Fruit fly (Drosophila melanogaster): Measurements from ENCODE around the gene PH4alphaMP.

Gene PH4alphaMP

DNA sequence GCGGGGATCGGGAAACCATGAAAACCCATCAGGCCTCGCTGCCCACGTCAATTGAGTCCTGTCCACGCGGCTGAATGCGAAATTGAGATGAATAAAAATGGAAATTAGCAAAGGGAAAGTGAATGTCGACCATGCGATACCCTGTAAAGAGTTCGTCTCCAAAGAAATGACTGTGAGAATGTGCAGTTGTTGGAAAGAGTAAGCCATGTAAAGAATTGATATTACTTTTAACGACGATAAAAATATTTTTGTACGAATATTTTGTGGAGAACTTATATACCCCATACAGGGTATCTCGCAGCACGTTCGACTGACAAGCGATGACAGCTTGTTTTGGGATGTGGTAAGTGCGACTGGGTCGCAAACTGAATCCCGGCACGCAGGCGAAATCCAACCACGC is 5.2 kb upstream of the PH4alphaMP start:
- TF ChIP-seq EcR (GFP tag; optimal IDR thresholded peaks at IDR 0.05) (no peak), Snoo (tag; optimal IDR thresholded peaks at IDR 0.05) (no peak), CG12605 (GFP tag; IDR thresholded peaks at IDR 0.05) (no peak), CG8159 (tag; optimal IDR thresholded peaks at IDR 0.05) (peak; percentile 67), fd96Ca (GFP tag; IDR thresholded peaks at IDR 0.05) (peak; percentile 66; the same call in 2 of the 3 replicates), gl (tag; optimal IDR thresholded peaks at IDR 0.05) (no peak), Pif1A (GFP tag; optimal IDR thresholded peaks at IDR 0.05) (peak; percentile 60), CG8301 (tag; optimal IDR thresholded peaks at IDR 0.05) (no peak), CG14655 (GFP tag; optimal IDR thresholded peaks at IDR 0.05) (peak; percentile 67), CG32121 (GFP tag; IDR thresholded peaks at IDR 0.05) (no peak), CG4496 (GFP tag; IDR thresholded peaks at IDR 0.05) (peak; percentile 76; the same call in 2 of the 3 replicates), CG13204 (GFP tag; optimal IDR thresholded peaks at IDR 0.05) (no peak), Pif1B (GFP tag; optimal IDR thresholded peaks at IDR 0.05) (peak; percentile 31), CG15710 (tag; optimal IDR thresholded peaks at IDR 0.05) (no peak), CG9948 (tag; optimal IDR thresholded peaks at IDR 0.05) (no peak), Ets98B (GFP tag; IDR thresholded peaks at IDR 0.05) (no peak; the same call in 1 of the 2 replicates), CG34367 (tag; optimal IDR thresholded peaks at IDR 0.05) (peak; percentile 3), CG10348 (GFP tag; IDR thresholded peaks at IDR 0.05) (no peak)

DNA sequence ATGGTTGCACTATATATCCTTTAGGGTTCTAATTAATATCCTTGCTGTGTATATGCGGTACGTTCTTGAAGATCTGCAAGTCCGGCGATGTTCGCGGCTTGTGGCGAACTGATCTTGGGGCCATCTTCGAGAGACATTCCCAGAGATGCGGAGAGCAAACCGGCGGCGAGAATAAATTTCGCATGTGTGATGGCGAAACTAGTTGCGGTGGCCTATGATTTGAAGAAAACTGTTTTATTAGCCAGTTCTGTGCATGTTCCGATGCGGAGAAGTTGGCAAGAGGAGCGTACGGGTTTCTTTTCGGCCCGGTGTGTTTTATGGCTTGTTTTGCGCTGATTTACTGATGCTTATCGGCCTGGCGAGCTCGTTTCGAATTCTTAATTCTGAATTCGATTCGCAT is 4.3 kb upstream of the PH4alphaMP start, which contains the start of gene PH4alphaNE1:
Gene PH4alphaNE1, minus strand, starts transcription at position 101 of the 400 bp plus-strand sequence.
- no peak for TF ChIP-seq CG13204 (GFP tag; optimal IDR thresholded peaks at IDR 0.05)
- no peak for TF ChIP-seq fd96Ca (GFP tag; IDR thresholded peaks at IDR 0.05)
- TF ChIP-seq CG15710 (tag; optimal IDR thresholded peaks at IDR 0.05): no peak
- TF ChIP-seq CG17806 (tag; optimal IDR thresholded peaks at IDR 0.05): no peak
- TF ChIP-seq Ets98B (GFP tag; IDR thresholded peaks at IDR 0.05): no peak
- TF ChIP-seq CG32121 (GFP tag; IDR thresholded peaks at IDR 0.05): no peak
- no peak for TF ChIP-seq CG10348 (GFP tag; IDR thresholded peaks at IDR 0.05)
- no peak for TF ChIP-seq CG9948 (tag; optimal IDR thresholded peaks at IDR 0.05)
- no peak for TF ChIP-seq CG34367 (tag; optimal IDR thresholded peaks at IDR 0.05)
- no peak for TF ChIP-seq Pif1A (GFP tag; optimal IDR thresholded peaks at IDR 0.05)
- TF ChIP-seq rn (GFP tag; IDR thresholded peaks at IDR 0.05): no peak
- TF ChIP-seq Snoo (tag; optimal IDR thresholded peaks at IDR 0.05): no peak
- TF ChIP-seq CG8159 (tag; optimal IDR thresholded peaks at IDR 0.05): no peak
- TF ChIP-seq Pif1B (GFP tag; optimal IDR thresholded peaks at IDR 0.05): no peak
- TF ChIP-seq EcR (GFP tag; optimal IDR thresholded peaks at IDR 0.05): no peak
- TF ChIP-seq CG8301 (tag; optimal IDR thresholded peaks at IDR 0.05): no peak
- no peak for TF ChIP-seq gl (tag; optimal IDR thresholded peaks at IDR 0.05)
- TF ChIP-seq CG14655 (GFP tag; optimal IDR thresholded peaks at IDR 0.05): no peak
- TF ChIP-seq D1 (tag; optimal IDR thresholded peaks at IDR 0.05): no peak

DNA sequence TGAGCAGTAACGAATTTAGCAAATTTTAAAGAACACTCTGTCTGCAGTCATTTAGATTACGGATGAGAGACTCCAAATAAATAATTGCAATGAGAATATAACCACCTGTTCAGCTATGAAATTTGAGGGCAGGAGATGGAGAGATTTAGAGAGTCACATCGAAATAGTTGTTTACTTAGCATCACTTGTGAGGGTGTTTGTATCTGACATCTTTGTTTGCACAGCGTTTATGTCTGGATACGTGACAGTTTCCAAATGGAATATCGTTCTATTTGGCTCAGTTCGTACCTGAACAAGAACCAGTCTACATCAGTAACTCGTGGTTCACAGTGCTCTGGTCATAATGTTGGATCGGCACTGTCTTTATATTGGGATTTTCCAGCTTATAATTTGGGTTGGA is 6.2 kb downstream of the PH4alphaMP start, which contains the start of gene PH4alphaSG2:
Gene PH4alphaSG2, plus strand, starts transcription at position 278 of the 400 bp plus-strand sequence.
- TF ChIP-seq Pif1B (GFP tag; optimal IDR thresholded peaks at IDR 0.05) (no peak), CG8159 (tag; optimal IDR thresholded peaks at IDR 0.05) (no peak), CG14655 (GFP tag; optimal IDR thresholded peaks at IDR 0.05) (no peak), CG15710 (tag; optimal IDR thresholded peaks at IDR 0.05) (no peak), CG12605 (GFP tag; IDR thresholded peaks at IDR 0.05) (no peak), D1 (tag; optimal IDR thresholded peaks at IDR 0.05) (no peak), Pif1A (GFP tag; optimal IDR thresholded peaks at IDR 0.05) (no peak), CG32121 (GFP tag; IDR thresholded peaks at IDR 0.05) (no peak), CG9948 (tag; optimal IDR thresholded peaks at IDR 0.05) (no peak), gl (tag; optimal IDR thresholded peaks at IDR 0.05) (no peak), CG34367 (tag; optimal IDR thresholded peaks at IDR 0.05) (no peak), CG17806 (tag; optimal IDR thresholded peaks at IDR 0.05) (no peak)

DNA sequence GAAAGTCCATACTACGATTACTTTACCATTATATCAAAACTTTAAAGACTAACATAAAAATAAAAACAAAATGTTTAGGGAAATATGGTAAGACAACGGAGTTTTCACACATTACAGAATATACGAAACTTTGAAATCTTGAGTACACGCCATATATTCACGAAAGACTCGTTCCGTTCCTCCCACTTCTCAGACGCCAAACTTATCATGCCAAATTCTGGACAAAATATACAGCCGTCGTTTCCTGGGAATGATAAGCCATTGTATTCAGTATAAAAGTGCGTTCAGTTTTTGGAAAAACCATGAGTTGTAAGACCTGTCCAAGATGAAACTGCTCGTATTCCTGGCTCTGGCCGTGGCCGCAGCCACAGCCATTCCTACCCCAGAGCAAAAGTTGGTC is 7.3 kb downstream of the PH4alphaMP start, which contains the start of gene Jon99Fi:
Gene Jon99Fi, plus strand, starts transcription at position 301 of the 400 bp plus-strand sequence.
- TF ChIP-seq CG4496 (GFP tag; IDR thresholded peaks at IDR 0.05) (no peak), gl (tag; optimal IDR thresholded peaks at IDR 0.05) (no peak), CG14655 (GFP tag; optimal IDR thresholded peaks at IDR 0.05) (no peak), EcR (GFP tag; optimal IDR thresholded peaks at IDR 0.05) (no peak), Ets98B (GFP tag; IDR thresholded peaks at IDR 0.05) (no peak), CG8301 (tag; optimal IDR thresholded peaks at IDR 0.05) (no peak), fd96Ca (GFP tag; IDR thresholded peaks at IDR 0.05) (no peak), CG15710 (tag; optimal IDR thresholded peaks at IDR 0.05) (no peak), CG17806 (tag; optimal IDR thresholded peaks at IDR 0.05) (no peak), Snoo (tag; optimal IDR thresholded peaks at IDR 0.05) (no peak), CG9948 (tag; optimal IDR thresholded peaks at IDR 0.05) (no peak), rn (GFP tag; IDR thresholded peaks at IDR 0.05) (no peak), D1 (tag; optimal IDR thresholded peaks at IDR 0.05) (no peak)

DNA sequence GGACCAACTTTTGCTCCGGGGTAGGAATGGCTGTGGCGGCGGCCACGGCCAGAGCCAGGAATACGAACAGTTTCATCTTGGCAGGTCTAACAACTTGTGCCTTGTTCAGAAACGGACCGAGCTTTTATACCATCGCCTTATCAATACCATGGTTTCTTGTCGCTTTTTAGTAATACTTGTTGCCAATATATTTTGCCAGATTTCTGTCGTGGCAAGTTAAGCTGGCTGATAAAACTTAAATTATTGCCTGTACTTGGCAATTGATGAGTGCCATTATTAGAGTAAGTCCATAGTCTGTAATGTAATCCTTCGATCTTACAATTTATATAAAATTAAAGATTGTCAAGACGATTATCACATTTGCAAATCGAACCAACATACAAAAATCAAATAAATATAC is 8.1 kb downstream of the PH4alphaMP start, which contains the start of gene Jon99Fii:
Gene Jon99Fii, minus strand, starts transcription at position 101 of the 400 bp plus-strand sequence.
- TF ChIP-seq D1 (tag; optimal IDR thresholded peaks at IDR 0.05) (no peak), CG8301 (tag; optimal IDR thresholded peaks at IDR 0.05) (no peak), Pif1B (GFP tag; optimal IDR thresholded peaks at IDR 0.05) (no peak), CG4496 (GFP tag; IDR thresholded peaks at IDR 0.05) (no peak), CG8159 (tag; optimal IDR thresholded peaks at IDR 0.05) (no peak), Ets98B (GFP tag; IDR thresholded peaks at IDR 0.05) (no peak), CG12605 (GFP tag; IDR thresholded peaks at IDR 0.05) (no peak), CG9948 (tag; optimal IDR thresholded peaks at IDR 0.05) (no peak), rn (GFP tag; IDR thresholded peaks at IDR 0.05) (no peak), fd96Ca (GFP tag; IDR thresholded peaks at IDR 0.05) (no peak)

DNA sequence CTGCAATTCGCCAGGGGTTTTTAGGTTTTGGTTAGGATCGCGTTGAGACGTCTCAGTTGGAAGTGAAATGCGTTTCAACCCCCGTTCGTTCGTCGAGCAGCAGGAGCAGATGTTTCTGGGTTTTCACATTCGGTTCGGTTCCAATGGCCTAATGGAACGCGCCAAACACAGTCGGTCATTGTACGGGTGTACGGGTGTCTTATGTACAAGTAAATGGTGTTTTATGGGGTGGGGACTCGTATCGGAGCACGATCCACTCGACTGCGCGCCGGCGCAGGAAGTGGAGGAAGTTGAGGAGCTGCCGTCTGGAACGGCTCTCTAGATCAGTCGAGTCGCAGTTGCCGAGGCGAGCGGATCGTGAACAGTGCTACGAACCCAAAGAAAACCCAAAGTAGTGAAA is 19.6 kb downstream of the PH4alphaMP start, which contains the start of gene spdo:
Gene spdo, plus strand, starts transcription at position 318 of the 400 bp plus-strand sequence.
- TF ChIP-seq CG4496 (GFP tag; IDR thresholded peaks at IDR 0.05) (no peak), CG8301 (tag; optimal IDR thresholded peaks at IDR 0.05) (no peak), CG14655 (GFP tag; optimal IDR thresholded peaks at IDR 0.05) (no peak), CG12605 (GFP tag; IDR thresholded peaks at IDR 0.05) (no peak), fd96Ca (GFP tag; IDR thresholded peaks at IDR 0.05) (no peak), EcR (GFP tag; optimal IDR thresholded peaks at IDR 0.05) (no peak), Snoo (tag; optimal IDR thresholded peaks at IDR 0.05) (no peak), Pif1A (GFP tag; optimal IDR thresholded peaks at IDR 0.05) (no peak), CG15710 (tag; optimal IDR thresholded peaks at IDR 0.05) (no peak), Ets98B (GFP tag; IDR thresholded peaks at IDR 0.05) (no peak)

Measured in whole organism, pupa.